Worm (Caenorhabditis elegans) whole organism, late embryonic: ENCODE measurements around the gene col-3.

ENCODE experiments used
- ama-1 ChIP-seq: fragments of 150-350 bp; optimal IDR thresholded peaks from 2 replicates; lab custom pipeline; 2014
- ceh-2 ChIP-seq: sonication (generic microtip); optimal IDR thresholded peaks from 2 replicates; lab custom pipeline; 2016; ENCODE audit warnings: missing genotype, missing genetic modification characterization, missing compliant biosample characterization
- elt-2 ChIP-seq: sonication (generic microtip); optimal IDR thresholded peaks from 2 replicates; lab custom pipeline; 2016; ENCODE audit warnings: missing genetic modification reagents, missing genetic modification characterization, missing compliant biosample characterization
- fkh-6 ChIP-seq: sonication (generic microtip); optimal IDR thresholded peaks from 2 replicates; lab custom pipeline; 2016; ENCODE audit warnings: missing genetic modification characterization, missing compliant biosample characterization
- nhr-11 ChIP-seq: fragments of 150-350 bp; optimal IDR thresholded peaks from 2 replicates; lab custom pipeline; 2014; ENCODE audit warnings: missing biosample characterization, missing genetic modification characterization
- pag-3 ChIP-seq: sonication (generic microtip); optimal IDR thresholded peaks from 2 replicates; lab custom pipeline; 2016; ENCODE audit warnings: missing compliant biosample characterization, missing genetic modification characterization, borderline replicate concordance
- sox-4 ChIP-seq: sonication (generic microtip); optimal IDR thresholded peaks from 2 replicates; lab custom pipeline; 2017; ENCODE audit warnings: mild to moderate bottlenecking, missing genetic modification characterization, inconsistent platforms, missing compliant biosample characterization
- syd-9 ChIP-seq: sonication (generic microtip); optimal IDR thresholded peaks from 2 replicates; lab custom pipeline; 2016; ENCODE audit warnings: mild to moderate bottlenecking, missing genetic modification characterization, moderate library complexity, missing compliant biosample characterization
- tbx-2 ChIP-seq: sonication (generic microtip); optimal IDR thresholded peaks from 2 replicates; lab custom pipeline; 2016; ENCODE audit warnings: missing genetic modification characterization, missing compliant biosample characterization
- unc-42 ChIP-seq: sonication (generic microtip); optimal IDR thresholded peaks from 2 replicates; lab custom pipeline; 2016; ENCODE audit warnings: missing genotype, missing genetic modification characterization, missing compliant biosample characterization
- unc-86 ChIP-seq: sonication (generic microtip); optimal IDR thresholded peaks from 2 replicates; lab custom pipeline; 2016; ENCODE audit warnings: missing genetic modification characterization, missing compliant biosample characterization

DNA sequence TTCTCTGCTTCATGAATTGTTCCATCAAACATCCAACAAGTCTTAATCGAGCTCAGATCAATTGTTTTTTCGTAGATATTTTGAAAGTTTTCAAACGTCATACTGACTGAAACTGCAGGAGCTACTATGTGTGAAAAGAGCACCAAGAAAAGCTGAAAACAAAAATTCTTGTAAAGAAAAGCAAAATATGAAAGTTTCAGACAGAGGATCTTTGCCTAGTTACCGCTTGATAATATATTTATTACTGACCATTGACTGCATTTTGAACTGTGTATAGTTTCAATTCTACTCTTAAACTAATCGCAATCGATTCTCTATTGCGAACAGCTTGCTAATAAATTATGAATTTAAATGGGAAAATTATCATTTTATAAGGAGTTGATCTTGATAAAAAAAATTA, 26.3 kb upstream of the col-3 start, which contains the start of gene clec-182:
- TF ChIP-seq ama-1 (lab: Kevin White, UChicago) (no peak), syd-9 (tag; lab: Kevin White, UChicago) (no peak), sox-4 (tag; lab: Kevin White, UChicago) (no peak), fkh-6 (tag; lab: Kevin White, UChicago) (no peak), nhr-11 (no peak), tbx-2 (tag; lab: Kevin White, UChicago) (no peak), unc-42 (tag; lab: Kevin White, UChicago) (no peak), elt-2 (tag; lab: Kevin White, UChicago) (no peak), ceh-2 (tag; lab: Kevin White, UChicago) (no peak), pag-3 (no peak), unc-86 (tag; lab: Kevin White, UChicago) (no peak)
